Worm (Caenorhabditis elegans) whole organism, late embryonic: Measurements from ENCODE around the gene R04D3.3.
A peak's percentile ranks its signal among the peaks of the same experiment; 100 is the strongest.

Experiments
- C08G9.2 ChIP-seq: sonication (generic microtip); optimal IDR thresholded peaks from 2 replicates; lab custom pipeline; 2016; ENCODE audit warnings: mild to moderate bottlenecking, missing genetic modification characterization, moderate library complexity, missing compliant biosample characterization
- K02D7.2 ChIP-seq: sonication (generic microtip); optimal IDR thresholded peaks from 2 replicates; lab custom pipeline; 2017; ENCODE audit warnings: mild to moderate bottlenecking, missing genetic modification characterization, missing compliant biosample characterization
- T23F11.4 ChIP-seq: fragments of 200-800 bp; sonication (Bioruptor generic); optimal IDR thresholded peaks from 2 replicates; lab custom pipeline; 2018; ENCODE audit warnings: mild to moderate bottlenecking, missing genetic modification characterization, missing compliant biosample characterization
- Y22D7AL.16 ChIP-seq: sonication (generic microtip); optimal IDR thresholded peaks from 2 replicates; lab custom pipeline; 2016; ENCODE audit warnings: missing genetic modification characterization, missing compliant biosample characterization
- ceh-2 ChIP-seq: sonication (generic microtip); optimal IDR thresholded peaks from 2 replicates; lab custom pipeline; 2016; ENCODE audit warnings: missing genotype, missing genetic modification characterization, missing compliant biosample characterization
- ceh-22 ChIP-seq: sonication (generic microtip); optimal IDR thresholded peaks from 2 replicates; lab custom pipeline; 2017; ENCODE audit warnings: missing biosample characterization, missing genetic modification characterization
- ceh-31 ChIP-seq: sonication (generic microtip); optimal IDR thresholded peaks from 2 replicates; lab custom pipeline; 2016; ENCODE audit warnings: missing genetic modification characterization, missing compliant biosample characterization
- ceh-34 ChIP-seq: sonication (generic microtip); optimal IDR thresholded peaks from 2 replicates; lab custom pipeline; 2016; ENCODE audit warnings: mild to moderate bottlenecking, missing genetic modification characterization, missing compliant biosample characterization
- dve-1 ChIP-seq: sonication (generic microtip); optimal IDR thresholded peaks from 2 replicates; lab custom pipeline; 2017; ENCODE audit warnings: antibody characterized with exemption, mild to moderate bottlenecking, missing genetic modification characterization, missing compliant biosample characterization
- elt-2 ChIP-seq: sonication (generic microtip); optimal IDR thresholded peaks from 2 replicates; lab custom pipeline; 2016; ENCODE audit warnings: missing genetic modification reagents, missing genetic modification characterization, missing compliant biosample characterization
- eyg-1 ChIP-seq: sonication (generic microtip); optimal IDR thresholded peaks from 2 replicates; lab custom pipeline; 2016; ENCODE audit warnings: missing genotype, missing genetic modification characterization, missing compliant biosample characterization
- fax-1 ChIP-seq: sonication (generic microtip); optimal IDR thresholded peaks from 2 replicates; lab custom pipeline; 2016; ENCODE audit warnings: missing genotype, missing genetic modification characterization, missing compliant biosample characterization
- fkh-10 ChIP-seq: fragments of 150-350 bp; optimal IDR thresholded peaks from 2 replicates; lab custom pipeline; 2014; ENCODE audit warnings: missing biosample characterization, missing genetic modification reagents, missing genetic modification characterization
- gmeb-2 ChIP-seq: sonication (generic microtip); optimal IDR thresholded peaks from 2 replicates; lab custom pipeline; 2016; ENCODE audit warnings: missing genetic modification characterization, inconsistent platforms, missing compliant biosample characterization
- hlh-13 ChIP-seq: fragments of 200-800 bp; sonication (Bioruptor generic); optimal IDR thresholded peaks from 2 replicates; lab custom pipeline; 2018; ENCODE audit warnings: mild to moderate bottlenecking, missing genetic modification characterization, missing compliant biosample characterization
- hlh-8 ChIP-seq: sonication (generic microtip); optimal IDR thresholded peaks from 2 replicates; lab custom pipeline; 2016; ENCODE audit warnings: missing genotype, missing genetic modification characterization, missing compliant biosample characterization
- lim-6 ChIP-seq: sonication (generic microtip); optimal IDR thresholded peaks from 2 replicates; lab custom pipeline; 2016; ENCODE audit warnings: missing genetic modification characterization, missing compliant biosample characterization
- lin-11 ChIP-seq: fragments of 200-800 bp; sonication (Bioruptor generic); optimal IDR thresholded peaks from 2 replicates; lab custom pipeline; 2018; ENCODE audit warnings: mild to moderate bottlenecking, missing genetic modification characterization, missing compliant biosample characterization
- nfya-1 ChIP-seq: sonication (generic microtip); optimal IDR thresholded peaks from 2 replicates; lab custom pipeline; 2017; ENCODE audit warnings: missing genetic modification characterization, mild to moderate bottlenecking, missing compliant biosample characterization, antibody characterized with exemption, moderate library complexity
- nhr-11 ChIP-seq: fragments of 150-350 bp; optimal IDR thresholded peaks from 2 replicates; lab custom pipeline; 2014; ENCODE audit warnings: missing biosample characterization, missing genetic modification characterization
- nhr-232 ChIP-seq: sonication (generic microtip); optimal IDR thresholded peaks from 2 replicates; lab custom pipeline; 2016; ENCODE audit warnings: missing genetic modification characterization, missing compliant biosample characterization
- npax-4 ChIP-seq: sonication (generic microtip); optimal IDR thresholded peaks from 2 replicates; lab custom pipeline; 2016; ENCODE audit warnings: missing genetic modification characterization, missing compliant biosample characterization
- odd-2 ChIP-seq: sonication (generic microtip); optimal IDR thresholded peaks from 2 replicates; lab custom pipeline; 2017; ENCODE audit warnings: antibody characterized with exemption, mild to moderate bottlenecking, missing genetic modification characterization, missing compliant biosample characterization
- pag-3 ChIP-seq: sonication (generic microtip); optimal IDR thresholded peaks from 2 replicates; lab custom pipeline; 2016; ENCODE audit warnings: missing compliant biosample characterization, missing genetic modification characterization, borderline replicate concordance
- pat-9 ChIP-seq: fragments of 200-800 bp; sonication (Bioruptor generic); optimal IDR thresholded peaks from 2 replicates; lab custom pipeline; 2018; ENCODE audit warnings: mild to moderate bottlenecking, missing genetic modification characterization, moderate library complexity, missing compliant biosample characterization
- pax-1 ChIP-seq: fragments of 150-350 bp; optimal IDR thresholded peaks from 2 replicates; lab custom pipeline; 2014; ENCODE audit warnings: missing biosample characterization, missing genetic modification characterization
- pha-4 ChIP-seq: fragments of 150-350 bp; optimal IDR thresholded peaks from 2 replicates; lab custom pipeline; 2018; ENCODE audit warnings: missing biosample characterization, missing genetic modification reagents, missing genetic modification characterization
- pqm-1 ChIP-seq: sonication (generic microtip); optimal IDR thresholded peaks from 2 replicates; lab custom pipeline; 2016; ENCODE audit warnings: missing genetic modification characterization, missing compliant biosample characterization
- sdc-2 ChIP-seq: sonication (generic microtip); optimal IDR thresholded peaks from 2 replicates; lab custom pipeline; 2016; ENCODE audit warnings: missing genotype, missing genetic modification characterization, missing compliant biosample characterization
- sox-2 ChIP-seq: fragments of 200-800 bp; sonication (Bioruptor generic); IDR thresholded peaks from 2 replicates; pipeline ENCODE4 v1.3.6; 2022; ENCODE audit warnings: missing genetic modification reagents, missing genetic modification characterization, missing compliant biosample characterization
- sox-4 ChIP-seq: sonication (generic microtip); optimal IDR thresholded peaks from 2 replicates; lab custom pipeline; 2017; ENCODE audit warnings: mild to moderate bottlenecking, missing genetic modification characterization, inconsistent platforms, missing compliant biosample characterization
- syd-9 ChIP-seq: sonication (generic microtip); optimal IDR thresholded peaks from 2 replicates; lab custom pipeline; 2016; ENCODE audit warnings: mild to moderate bottlenecking, missing genetic modification characterization, moderate library complexity, missing compliant biosample characterization
- tbx-2 ChIP-seq: sonication (generic microtip); optimal IDR thresholded peaks from 2 replicates; lab custom pipeline; 2016; ENCODE audit warnings: missing genetic modification characterization, missing compliant biosample characterization
- unc-3 ChIP-seq, 2 experiments: fragments of 200-800 bp in 1 of 2; sonication (Bioruptor generic) in 1 of 2; sonication (generic microtip) in 1 of 2; conservative IDR thresholded peaks in 1 of 2; optimal IDR thresholded peaks in 1 of 2; 2 replicates each; pipeline versions ENCODE4 v1.3.6 to Lab custom; 2016 to 2022; ENCODE audit warnings: missing compliant biosample characterization in 2 of 2, missing genetic modification characterization in 2 of 2, missing genetic modification reagents in 1 of 2
- ztf-16 ChIP-seq: sonication (generic microtip); optimal IDR thresholded peaks from 2 replicates; lab custom pipeline; 2017; ENCODE audit warnings: missing genetic modification characterization, missing compliant biosample characterization

R04D3.3 gene

DNA sequence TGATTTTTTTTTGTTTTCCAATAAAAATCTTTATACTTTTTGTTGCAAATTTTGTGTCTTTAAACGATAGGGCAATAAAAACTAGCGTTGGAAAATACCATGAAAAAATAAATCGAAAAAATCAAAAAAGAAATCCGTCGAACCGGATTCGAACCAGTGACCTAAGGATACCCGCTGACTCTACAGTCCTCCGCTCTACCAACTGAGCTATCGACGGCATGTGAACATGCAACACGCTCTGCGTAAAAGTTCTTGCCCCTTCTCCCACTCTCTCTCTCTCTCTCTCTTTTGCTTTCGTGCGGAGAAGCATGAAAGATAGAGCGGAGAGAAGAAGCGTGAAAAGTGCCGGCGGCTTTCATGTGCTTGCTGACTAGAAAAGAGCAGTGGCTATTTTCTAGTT is 25.9 kb downstream of the R04D3.3 start (continued):
- TF ChIP-seq tbx-2 (tag; lab: Kevin White, UChicago) (peak; percentile 41), syd-9 (tag; lab: Kevin White, UChicago) (peak; percentile 64), sox-2 (peak; percentile 68), dve-1 (tag; lab: Kevin White, UChicago) (peak; percentile 60), npax-4 (peak; percentile 52), ceh-34 (tag; lab: Kevin White, UChicago) (peak; percentile 48), pha-4 (tag; lab: Kevin White, UChicago) (no peak), hlh-8 (tag; lab: Kevin White, UChicago) (peak; percentile 43), K02D7.2 (tag; lab: Kevin White, UChicago) (peak; percentile 64), nhr-11 (no peak), nfya-1 (peak; percentile 44), C08G9.2 (tag; lab: Kevin White, UChicago) (peak; percentile 72), lin-11 (tag; lab: Kevin White, UChicago) (peak; percentile 62), ztf-16 (tag; lab: Kevin White, UChicago) (peak; percentile 76), T23F11.4 (GFP tag; lab: Kevin White, UChicago) (peak; percentile 62), eyg-1 (tag; lab: Kevin White, UChicago) (peak; percentile 64), unc-3 (GFP tag; conservative IDR thresholded peaks at IDR 0.05; lab: Robert Waterston, UW) (peak; percentile 87), unc-3 (tag; optimal IDR thresholded peaks at IDR 0.05; lab: Kevin White, UChicago) (peak; percentile 67), pax-1 (no peak), hlh-13 (peak; percentile 62), sdc-2 (tag; lab: Kevin White, UChicago) (peak; percentile 81), Y22D7AL.16 (tag; lab: Kevin White, UChicago) (peak; percentile 76), sox-4 (tag; lab: Kevin White, UChicago) (peak; percentile 81), ceh-2 (peak; percentile 58)

DNA sequence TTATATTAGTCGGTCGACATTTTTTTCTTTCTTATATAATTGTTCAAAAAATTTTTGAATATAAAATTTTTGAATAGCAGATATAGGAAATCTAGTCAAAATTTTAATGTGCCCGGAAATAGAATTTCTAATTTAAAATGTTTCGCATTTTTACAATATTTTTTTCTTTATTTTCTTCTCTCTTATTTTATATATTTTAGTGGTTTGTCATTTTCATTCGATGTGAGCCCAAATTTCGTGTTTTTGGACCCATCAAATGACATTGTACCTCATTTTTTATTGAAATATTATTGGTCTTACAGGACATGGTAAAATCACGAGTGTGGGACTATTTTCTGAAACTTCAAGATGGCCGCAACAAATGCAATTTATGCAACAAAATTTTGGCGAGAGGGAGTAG is 28.2 kb downstream of the R04D3.3 start, which contains the start of gene K09A11.1:
TSS of gene K09A11.1 (plus strand) at position 301 of the 400 bp plus-strand sequence.
- no peak for TF ChIP-seq eyg-1 (tag; lab: Kevin White, UChicago)
- no peak for TF ChIP-seq hlh-8 (tag; lab: Kevin White, UChicago)
- no peak for TF ChIP-seq fkh-10
- no peak for TF ChIP-seq ceh-31 (tag; lab: Kevin White, UChicago)
- no peak for TF ChIP-seq K02D7.2 (tag; lab: Kevin White, UChicago)
- TF ChIP-seq C08G9.2 (tag; lab: Kevin White, UChicago): no peak
- TF ChIP-seq nhr-232: no peak
- TF ChIP-seq ceh-22 (tag; lab: Kevin White, UChicago): no peak
- no peak for TF ChIP-seq odd-2 (tag; lab: Kevin White, UChicago)
- no peak for TF ChIP-seq pat-9 (tag; lab: Kevin White, UChicago)
- no peak for TF ChIP-seq gmeb-2 (tag; lab: Kevin White, UChicago)
- no peak for TF ChIP-seq lim-6
- no peak for TF ChIP-seq fax-1
- no peak for TF ChIP-seq ceh-34 (tag; lab: Kevin White, UChicago)

DNA sequence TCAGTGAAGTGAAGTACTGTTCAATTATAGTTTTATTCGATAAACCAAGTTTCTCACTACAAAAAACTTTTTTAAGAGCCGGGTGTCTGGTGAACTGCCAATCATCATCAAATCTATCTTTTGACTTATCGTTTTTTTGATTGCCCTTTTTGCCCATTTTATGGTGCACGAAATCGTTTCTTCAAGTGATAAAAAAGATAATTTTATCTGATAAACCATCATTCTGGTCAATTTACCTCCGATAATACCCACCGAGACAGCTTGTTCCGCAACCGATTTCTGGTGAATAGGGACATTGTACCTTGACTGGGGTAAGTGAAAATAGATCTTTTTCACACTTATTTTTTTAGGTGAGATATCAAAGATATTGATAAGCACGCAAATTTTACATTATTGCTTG is 32.9 kb downstream of the R04D3.3 start, which contains the start of gene K08H2.10:
TSS of gene K08H2.10 (plus strand) at position 230 of the 400 bp plus-strand sequence.
- TF ChIP-seq pag-3 (tag; lab: Kevin White, UChicago) (no peak), elt-2 (tag; lab: Kevin White, UChicago) (peak; percentile 92), C08G9.2 (tag; lab: Kevin White, UChicago) (no peak)

DNA sequence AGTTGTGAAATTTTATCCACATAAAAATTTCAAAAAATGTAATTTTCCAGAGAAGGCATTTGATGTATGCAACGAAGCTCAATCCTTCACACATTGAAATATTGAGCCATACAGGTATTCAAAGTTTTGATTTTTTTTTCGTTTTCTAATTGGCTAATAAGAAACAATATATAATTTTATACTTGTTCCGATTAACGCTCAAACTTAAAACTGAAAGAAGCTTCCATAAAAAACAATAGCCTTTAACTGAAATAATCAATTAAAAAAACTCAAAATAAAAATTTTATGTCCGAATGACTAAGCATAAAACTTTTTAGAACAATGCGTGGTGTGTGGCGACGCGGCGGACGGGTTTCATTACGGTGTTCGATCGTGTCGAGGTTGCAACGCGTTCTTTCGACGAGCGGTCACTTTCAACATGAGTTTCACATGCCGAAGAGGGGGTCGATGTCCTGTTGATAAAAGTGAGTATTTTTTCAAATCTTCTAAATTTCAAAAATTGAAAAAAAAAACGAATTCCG is 38.5 kb downstream of the R04D3.3 start, which contains the start of gene nhr-32:
TSS of gene nhr-32 (plus strand) at position 51 of the 521 bp plus-strand sequence.
- TF ChIP-seq pax-1 (no peak), pqm-1 (tag; lab: Kevin White, UChicago) (no peak), T23F11.4 (GFP tag; lab: Kevin White, UChicago) (no peak)
